Fruit fly (Drosophila melanogaster) whole organism, embryonic: Measurements from ENCODE around the gene wuho.

Experiments used
- ATbp ChIP-seq: fragments of 200-800 bp; sonication (Bioruptor generic); optimal IDR thresholded peaks from 2 replicates; lab custom pipeline; 2017; ENCODE audit warnings: missing biosample characterization, mild to moderate bottlenecking, missing genetic modification characterization, missing genetic modification reagents
- Abd-B ChIP-seq: fragments of 200-800 bp; sonication (Bioruptor generic); optimal IDR thresholded peaks from 2 replicates; lab custom pipeline; 2018; ENCODE audit warnings: missing biosample characterization, mild to moderate bottlenecking, missing genetic modification characterization, moderate library complexity
- C15 ChIP-seq: fragments of 200-800 bp; sonication (Bioruptor generic); IDR thresholded peaks from 3 replicates; pipeline ENCODE4 v1.3.6; 2022; ENCODE audit warnings: missing biosample characterization, missing genetic modification characterization
- CG10267 ChIP-seq: fragments of 200-800 bp; sonication (Bioruptor generic); optimal IDR thresholded peaks from 2 replicates; lab custom pipeline; 2018; ENCODE audit warnings: missing biosample characterization, mild to moderate bottlenecking, missing genetic modification characterization, moderate library complexity
- CG10543 ChIP-seq: fragments of 200-800 bp; sonication (Bioruptor generic); optimal IDR thresholded peaks from 3 replicates; lab custom pipeline; 2017; ENCODE audit warnings: missing biosample characterization, mild to moderate bottlenecking, missing genetic modification characterization, moderate library complexity
- CG11085 ChIP-seq: fragments of 200-800 bp; sonication (Bioruptor generic); IDR thresholded peaks from 2 replicates; pipeline ENCODE4 v1.3.6; 2022; ENCODE audit warnings: missing biosample characterization, missing genetic modification characterization
- CG11504 ChIP-seq: fragments of 200-800 bp; sonication (Bioruptor generic); optimal IDR thresholded peaks from 3 replicates; lab custom pipeline; 2019; ENCODE audit warnings: missing biosample characterization, mild to moderate bottlenecking, missing genetic modification characterization, moderate library complexity
- CG12071 ChIP-seq: fragments of 200-800 bp; sonication (Bioruptor generic); optimal IDR thresholded peaks from 3 replicates; lab custom pipeline; 2018; ENCODE audit warnings: missing biosample characterization, mild to moderate bottlenecking, missing genetic modification characterization
- CG12104 ChIP-seq: fragments of 200-800 bp; sonication (Bioruptor generic); optimal IDR thresholded peaks from 3 replicates; lab custom pipeline; 2016; ENCODE audit warnings: missing biosample characterization, missing genetic modification characterization
- CG14050 ChIP-seq: fragments of 200-800 bp; sonication (Bioruptor generic); IDR thresholded peaks from 3 replicates; pipeline ENCODE4 v1.3.6; 2022; ENCODE audit warnings: missing biosample characterization, missing genetic modification characterization
- CG16863 ChIP-seq: fragments of 200-800 bp; sonication (Bioruptor generic); optimal IDR thresholded peaks from 3 replicates; lab custom pipeline; 2016; ENCODE audit warnings: missing biosample characterization, missing genetic modification characterization
- CG17829 ChIP-seq: fragments of 200-800 bp; optimal IDR thresholded peaks from 2 replicates; lab custom pipeline; 2019; ENCODE audit warnings: missing biosample characterization, mild to moderate bottlenecking, missing genetic modification characterization, moderate library complexity
- CG1832 ChIP-seq: fragments of 200-800 bp; sonication (Bioruptor generic); optimal IDR thresholded peaks from 2 replicates; lab custom pipeline; 2017; ENCODE audit warnings: missing biosample characterization, mild to moderate bottlenecking, missing genetic modification characterization, inconsistent platforms
- CG18619 ChIP-seq: fragments of 200-800 bp; sonication (Bioruptor generic); optimal IDR thresholded peaks from 3 replicates; lab custom pipeline; 2017; ENCODE audit warnings: missing biosample characterization, mild to moderate bottlenecking, missing genetic modification characterization
- CG2202 ChIP-seq: fragments of 200-800 bp; sonication (Bioruptor generic); optimal IDR thresholded peaks from 2 replicates; lab custom pipeline; 2018; ENCODE audit warnings: missing biosample characterization, mild to moderate bottlenecking, missing genetic modification characterization
- CG30403 ChIP-seq: fragments of 200-800 bp; sonication (Bioruptor generic); optimal IDR thresholded peaks from 3 replicates; lab custom pipeline; 2016; ENCODE audit warnings: missing biosample characterization, missing genetic modification characterization
- CG3163 ChIP-seq: fragments of 200-800 bp; sonication (Bioruptor generic); optimal IDR thresholded peaks from 3 replicates; lab custom pipeline; 2016; ENCODE audit warnings: missing biosample characterization, missing genetic modification characterization
- CG32767 ChIP-seq: fragments of 200-800 bp; sonication (Bioruptor generic); IDR thresholded peaks from 2 replicates; pipeline ENCODE4 v1.3.6; 2022; ENCODE audit warnings: missing biosample characterization, missing genetic modification characterization
- CG3407 ChIP-seq: fragments of 200-800 bp; sonication (Bioruptor generic); optimal IDR thresholded peaks from 2 replicates; lab custom pipeline; 2018; ENCODE audit warnings: missing biosample characterization, mild to moderate bottlenecking, missing genetic modification characterization
- CG34224 ChIP-seq: fragments of 200-800 bp; sonication (Bioruptor generic); IDR thresholded peaks from 3 replicates; pipeline ENCODE4 v1.3.6; 2022; ENCODE audit warnings: missing biosample characterization, missing genetic modification characterization; ENCODE audit not compliant: partially characterized antibody
- CG4730 ChIP-seq: fragments of 200-800 bp; sonication (Bioruptor generic); IDR thresholded peaks from 2 replicates; pipeline ENCODE4 v1.3.6; 2022; ENCODE audit warnings: missing biosample characterization, missing genetic modification characterization
- CG4820 ChIP-seq: fragments of 200-800 bp; sonication (Bioruptor generic); optimal IDR thresholded peaks from 3 replicates; lab custom pipeline; 2016; ENCODE audit warnings: missing biosample characterization, missing genetic modification characterization
- CG5180 ChIP-seq: fragments of 200-800 bp; sonication (Bioruptor generic); optimal IDR thresholded peaks from 3 replicates; lab custom pipeline; 2017; ENCODE audit warnings: missing biosample characterization, missing genetic modification characterization, mild to moderate bottlenecking, moderate library complexity, missing genetic modification reagents
- CG7786 ChIP-seq: fragments of 200-800 bp; sonication (Bioruptor generic); optimal IDR thresholded peaks from 2 replicates; lab custom pipeline; 2016; ENCODE audit warnings: missing biosample characterization, missing genetic modification characterization
- CG7928 ChIP-seq: fragments of 200-800 bp; sonication (Bioruptor generic); optimal IDR thresholded peaks from 2 replicates; lab custom pipeline; 2017; ENCODE audit warnings: missing biosample characterization, mild to moderate bottlenecking, missing genetic modification characterization
- CG7963 ChIP-seq: fragments of 200-800 bp; sonication (Bioruptor generic); IDR thresholded peaks from 3 replicates; pipeline ENCODE4 v1.3.6; 2022; ENCODE audit warnings: missing biosample characterization, missing genetic modification characterization; ENCODE audit not compliant: partially characterized antibody
- CG8089 ChIP-seq: fragments of 200-800 bp; sonication (Bioruptor generic); optimal IDR thresholded peaks from 3 replicates; lab custom pipeline; 2016; ENCODE audit warnings: missing biosample characterization, missing genetic modification characterization
- CG8281 ChIP-seq: fragments of 200-800 bp; sonication (Bioruptor generic); optimal IDR thresholded peaks from 2 replicates; lab custom pipeline; 2018; ENCODE audit warnings: missing biosample characterization, mild to moderate bottlenecking, missing genetic modification characterization, moderate library complexity
- Camta ChIP-seq: fragments of 200-800 bp; sonication (Bioruptor generic); optimal IDR thresholded peaks from 2 replicates; lab custom pipeline; 2016; ENCODE audit warnings: missing biosample characterization, missing genetic modification characterization
- Drgx ChIP-seq: fragments of 200-800 bp; sonication (Bioruptor generic); IDR thresholded peaks from 2 replicates; pipeline ENCODE4 v1.3.6; 2022; ENCODE audit warnings: missing biosample characterization, missing genetic modification characterization
- Hmr ChIP-seq: fragments of 200-800 bp; sonication (Bioruptor generic); optimal IDR thresholded peaks from 3 replicates; lab custom pipeline; 2017; ENCODE audit warnings: mild to moderate bottlenecking, missing biosample characterization, missing genetic modification reagents, missing genetic modification characterization
- Hr3 ChIP-seq: fragments of 200-800 bp; sonication (Bioruptor generic); optimal IDR thresholded peaks from 3 replicates; lab custom pipeline; 2016; ENCODE audit warnings: missing biosample characterization, missing genetic modification characterization
- Hr39 ChIP-seq: fragments of >200 bp; optimal IDR thresholded peaks from 2 replicates; lab custom pipeline; 2017
- Lim3 ChIP-seq: fragments of 200-800 bp; sonication (Bioruptor generic); IDR thresholded peaks from 2 replicates; pipeline ENCODE4 v1.3.6; 2022; ENCODE audit warnings: missing biosample characterization, missing genetic modification characterization
- Sin3A ChIP-seq: fragments of >200 bp; optimal IDR thresholded peaks from 2 replicates; lab custom pipeline; 2018
- ato ChIP-seq: fragments of 200-800 bp; sonication (Bioruptor generic); IDR thresholded peaks from 2 replicates; pipeline ENCODE4 v1.3.6; 2022; ENCODE audit warnings: missing biosample characterization, missing genetic modification characterization; ENCODE audit not compliant: partially characterized antibody
- chif ChIP-seq, 2 experiments: fragments of 200-800 bp; sonication (Bioruptor generic); optimal IDR thresholded peaks; 3 replicates each; lab custom pipeline; 2016; ENCODE audit warnings: missing biosample characterization in 2 of 2, missing genetic modification characterization in 2 of 2
- fru ChIP-seq: fragments of >200 bp; optimal IDR thresholded peaks from 2 replicates; lab custom pipeline; 2017
- gcm2 ChIP-seq: fragments of 200-800 bp; sonication (Bioruptor generic); optimal IDR thresholded peaks from 2 replicates; lab custom pipeline; 2016; ENCODE audit warnings: missing biosample characterization, missing genetic modification characterization
- lbe ChIP-seq: fragments of 200-800 bp; sonication (Bioruptor generic); optimal IDR thresholded peaks from 2 replicates; lab custom pipeline; 2016; ENCODE audit warnings: missing biosample characterization, mild to moderate bottlenecking, missing genetic modification characterization
- lilli ChIP-seq: fragments of 200-800 bp; sonication (Bioruptor generic); optimal IDR thresholded peaks from 3 replicates; lab custom pipeline; 2016; ENCODE audit warnings: missing biosample characterization, missing genetic modification characterization
- onecut ChIP-seq: fragments of 200-800 bp; sonication (Bioruptor generic); IDR thresholded peaks from 2 replicates; pipeline ENCODE4 v1.3.6; 2022; ENCODE audit warnings: missing biosample characterization, missing genetic modification characterization
- p53 ChIP-seq: fragments of 200-800 bp; sonication (Bioruptor generic); optimal IDR thresholded peaks from 2 replicates; lab custom pipeline; 2016; ENCODE audit warnings: missing biosample characterization, missing genetic modification characterization
- peb ChIP-seq: fragments of 200-800 bp; sonication (Bioruptor generic); IDR thresholded peaks from 2 replicates; pipeline ENCODE4 v1.3.6; 2022; ENCODE audit warnings: missing biosample characterization, missing genetic modification characterization
- pros ChIP-seq: fragments of 200-800 bp; sonication (Bioruptor generic); optimal IDR thresholded peaks from 3 replicates; lab custom pipeline; 2019; ENCODE audit warnings: missing biosample characterization, mild to moderate bottlenecking, missing genetic modification characterization, moderate library complexity
- salm ChIP-seq: fragments of 200-800 bp; sonication (Bioruptor generic); optimal IDR thresholded peaks from 2 replicates; lab custom pipeline; 2018; ENCODE audit warnings: missing biosample characterization, mild to moderate bottlenecking, missing genetic modification characterization
- sens-2 ChIP-seq: fragments of 200-800 bp; sonication (Bioruptor generic); IDR thresholded peaks from 2 replicates; pipeline ENCODE4 v1.3.6; 2022; ENCODE audit warnings: missing biosample characterization, missing genetic modification characterization
- tx ChIP-seq: fragments of 200-800 bp; sonication (Bioruptor generic); optimal IDR thresholded peaks from 2 replicates; lab custom pipeline; 2016; ENCODE audit warnings: missing biosample characterization, missing genetic modification characterization
- zf30C ChIP-seq: fragments of 200-800 bp; sonication (Bioruptor generic); optimal IDR thresholded peaks from 3 replicates; lab custom pipeline; 2018; ENCODE audit warnings: missing biosample characterization, mild to moderate bottlenecking, missing genetic modification characterization

The wuho gene

dm6 chrX:6291083-6291699 lies 3.3 kb downstream of the wuho start, which contains the start of the genes Rpt4 and mldr (continued):
- TF ChIP-seq Drgx (GFP tag; lab: Robert Waterston, UW) (no peak), lbe (GFP tag; lab: Kevin White, UChicago) (no peak), Hr3 (no peak), tx (no peak), pros (no peak), CG12071 (GFP tag; lab: Kevin White, UChicago) (no peak), CG32767 (GFP tag; lab: Robert Waterston, UW) (no peak), CG10267 (tag; lab: Kevin White, UChicago) (peak; percentile 21), ATbp (no peak), CG8089 (GFP tag; lab: Kevin White, UChicago) (no peak), CG18619 (no peak), CG16863 (GFP tag; lab: Kevin White, UChicago) (no peak), sens-2 (GFP tag; lab: Robert Waterston, UW) (no peak)
- TF ChIP-seq, all 482 proteins: peak for 58

- TF ChIP-seq Drgx (GFP tag; lab: Robert Waterston, UW), result no peak
- no peak for TF ChIP-seq CG8281
- TF ChIP-seq Lim3 (GFP tag; lab: Robert Waterston, UW), result no peak
- no peak for TF ChIP-seq CG7786 (GFP tag; lab: Kevin White, UChicago)
- TF ChIP-seq CG1832 (GFP tag; lab: Kevin White, UChicago), result no peak
- no peak for TF ChIP-seq Hmr
- TF ChIP-seq CG4820 (GFP tag; lab: Kevin White, UChicago), result no peak
- no peak for TF ChIP-seq lilli
- TF ChIP-seq CG10543 (GFP tag; lab: Kevin White, UChicago), result no peak
- TF ChIP-seq CG3163 (GFP tag; lab: Kevin White, UChicago), result no peak
- no peak for TF ChIP-seq Abd-B (GFP tag; lab: Kevin White, UChicago)
Observed at dm6 chrX:6294243-6294642, 6.3 kb downstream of the wuho start, which contains the start of gene CG15892. Gene CG15892, minus strand, starts transcription at chrX:6294343.

- TF ChIP-seq tx (peak; percentile 28), CG14050 (GFP tag; lab: Robert Waterston, UW) (no peak), C15 (GFP tag; lab: Robert Waterston, UW) (no peak), gcm2 (GFP tag; lab: Kevin White, UChicago) (no peak), CG4730 (GFP tag; lab: Robert Waterston, UW) (peak; percentile 31; the same call in 1 of the 2 replicates), CG7928 (GFP tag; lab: Kevin White, UChicago) (peak; percentile 93), chif (GFP tag; optimal IDR thresholded peaks at IDR 0.05; lab: Kevin White, UChicago) (peak; percentile 13 to 33), CG11085 (GFP tag; lab: Robert Waterston, UW) (peak; percentile 30; the same call in 1 of the 2 replicates), zf30C (GFP tag; lab: Kevin White, UChicago) (no peak), salm (no peak), CG17829 (tag; lab: Kevin White, UChicago) (peak; percentile 46), fru (no peak), CG5180 (GFP tag; lab: Kevin White, UChicago) (no peak), CG34224 (GFP tag; lab: Robert Waterston, UW) (0 out of 3 replicates have a peak, but pooled peaks have one; percentile 23), peb (GFP tag; lab: Robert Waterston, UW) (no peak), CG12104 (GFP tag; lab: Kevin White, UChicago) (peak; percentile 17), CG2202 (tag; lab: Kevin White, UChicago) (no peak), Sin3A (lab: Kevin White, UChicago) (peak; percentile 89), p53 (GFP tag; lab: Kevin White, UChicago) (peak; percentile 33), onecut (GFP tag; lab: Robert Waterston, UW) (peak; percentile 34; the same call in 1 of the 2 replicates), CG3407 (GFP tag; lab: Kevin White, UChicago) (no peak), Camta (GFP tag; lab: Kevin White, UChicago) (peak; percentile 33), ato (no peak), CG30403 (GFP tag; lab: Kevin White, UChicago) (peak; percentile 61), CG11504 (no peak), CG7963 (no peak), Hr39 (lab: Kevin White, UChicago) (no peak)
Observed at dm6 chrX:6295129-6295539, 7.2 kb downstream of the wuho start, which contains the start of the genes CG15891 and CG3815. Gene CG15891, minus strand, starts transcription at chrX:6295345. Gene CG3815, plus strand, starts transcription at chrX:6295389.
